Worm (Caenorhabditis elegans): ENCODE measurements around the gene let-653.
A peak's percentile ranks its signal among the peaks of the same experiment; 100 is the strongest.

DNA sequence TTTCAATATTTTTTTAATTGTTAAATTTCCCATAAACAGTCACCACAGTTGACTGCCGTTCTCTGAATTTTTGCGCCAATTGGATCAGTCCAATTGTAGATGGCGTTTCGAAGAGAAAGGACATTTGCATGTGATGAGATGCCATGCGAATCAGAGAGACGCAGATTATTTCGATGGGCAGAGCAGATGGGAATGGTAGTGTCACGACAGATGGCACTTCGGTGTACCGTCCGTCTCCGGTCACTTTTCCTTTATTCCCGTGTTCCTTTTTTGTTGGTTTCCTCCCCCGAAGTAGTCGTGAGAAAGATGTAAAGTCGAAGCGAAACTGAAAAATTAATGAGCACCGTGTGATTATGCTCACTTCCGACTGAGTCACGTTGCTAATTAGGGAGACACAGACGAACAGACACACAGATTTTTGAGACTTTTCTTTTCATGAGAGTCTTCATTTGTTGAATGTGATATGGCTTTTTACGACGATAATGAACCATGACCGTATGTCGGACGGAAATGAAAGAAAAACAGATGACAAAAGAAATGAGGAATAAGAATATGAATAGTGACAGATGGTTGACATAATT is 17.7 kb upstream of the let-653 start:
- TF ChIP-seq fax-1 (tag; optimal IDR thresholded peaks at IDR 0.05) (no peak), elt-2 (tag; optimal IDR thresholded peaks at IDR 0.05) (no peak), ceh-22 (tag; optimal IDR thresholded peaks at IDR 0.05) (no peak), dve-1 (tag; optimal IDR thresholded peaks at IDR 0.05) (no peak), pros-1 (tag; optimal IDR thresholded peaks at IDR 0.05) (no peak), pax-1 (tag; optimal IDR thresholded peaks at IDR 0.05) (no peak), zip-5 (tag; optimal IDR thresholded peaks at IDR 0.05) (no peak), C38D4.7 (GFP tag; optimal IDR thresholded peaks at IDR 0.05) (no peak), F13H6.1 (tag; optimal IDR thresholded peaks at IDR 0.05) (no peak), hlh-30 (tag; optimal IDR thresholded peaks at IDR 0.05; ENCODE audit: insufficient read depth) (peak; percentile 13), pag-3 (tag; optimal IDR thresholded peaks at IDR 0.05; ENCODE audit: borderline replicate concordance) (no peak), unc-3 (GFP tag; conservative IDR thresholded peaks at IDR 0.05) (no peak), unc-3 (tag; optimal IDR thresholded peaks at IDR 0.05) (no peak), pqm-1 (tag; optimal IDR thresholded peaks at IDR 0.05) (no peak)

Measured in whole organism, late embryonic.